Worm (Caenorhabditis elegans) whole organism, midembryonic: ENCODE measurements around the gene T05A7.11.

ENCODE experiments used
- T22C8.4 ChIP-seq: fragments of 200-800 bp; sonication (Bioruptor generic); IDR thresholded peaks from 2 replicates; pipeline ENCODE4 v1.3.6; 2022; ENCODE audit warnings: missing genetic modification characterization, missing compliant biosample characterization
- cog-1 ChIP-seq: sonication (generic microtip); optimal IDR thresholded peaks from 2 replicates; lab custom pipeline; 2016; ENCODE audit warnings: missing genetic modification characterization, missing compliant biosample characterization
- flt-1 ChIP-seq: fragments of 200-800 bp; sonication (Bioruptor generic); IDR thresholded peaks from 2 replicates; pipeline ENCODE4 v1.3.6; 2022; ENCODE audit warnings: missing genetic modification characterization, missing compliant biosample characterization
- klf-2 ChIP-seq: fragments of 200-800 bp; sonication (Bioruptor generic); conservative IDR thresholded peaks from 2 replicates; pipeline ENCODE4 v1.3.6; 2022; ENCODE audit warnings: missing genetic modification reagents, missing genetic modification characterization, missing compliant biosample characterization
- med-1 ChIP-seq: sonication (generic microtip); optimal IDR thresholded peaks from 2 replicates; lab custom pipeline; 2017; ENCODE audit warnings: missing genetic modification characterization, mild to moderate bottlenecking, missing compliant biosample characterization, antibody characterized with exemption, missing genetic modification reagents; ENCODE audit not compliant: insufficient read depth
- ref-1 ChIP-seq: fragments of 200-800 bp; sonication (Bioruptor generic); conservative IDR thresholded peaks from 2 replicates; pipeline ENCODE4 v1.3.6; 2022; ENCODE audit warnings: missing genetic modification reagents, missing genetic modification characterization, missing compliant biosample characterization
- tab-1 ChIP-seq: fragments of 200-800 bp; sonication (Bioruptor generic); IDR thresholded peaks from 2 replicates; pipeline ENCODE4 v1.3.6; 2022; ENCODE audit warnings: missing genetic modification characterization, missing compliant biosample characterization
- ztf-23 ChIP-seq: fragments of 200-800 bp; sonication (Bioruptor generic); IDR thresholded peaks from 2 replicates; pipeline ENCODE4 v1.3.6; 2022; ENCODE audit warnings: missing genetic modification reagents, missing genetic modification characterization, missing compliant biosample characterization
- ztf-29 ChIP-seq: fragments of 200-800 bp; sonication (Bioruptor generic); IDR thresholded peaks from 2 replicates; pipeline ENCODE4 v1.3.6; 2022; ENCODE audit warnings: missing genetic modification reagents, missing genetic modification characterization, missing compliant biosample characterization

Gene T05A7.11

ce11 chrII:4665359-4665758 is at the start of gene T05A7.11:
Gene T05A7.11 (minus strand): TSS chrII:4665459.
- TF ChIP-seq tab-1 (GFP tag; lab: Robert Waterston, UW) (no peak), klf-2 (GFP tag; lab: Robert Waterston, UW) (no peak), ref-1 (GFP tag; lab: Robert Waterston, UW) (no peak), ztf-23 (GFP tag; lab: Robert Waterston, UW) (no peak), T22C8.4 (GFP tag; lab: Robert Waterston, UW) (no peak), cog-1 (tag; lab: Kevin White, UChicago) (no peak), flt-1 (GFP tag; lab: Robert Waterston, UW) (no peak), ztf-29 (GFP tag; lab: Robert Waterston, UW) (no peak), med-1 (GFP tag; lab: Kevin White, UChicago) (no peak)

- TF ChIP-seq T22C8.4 (GFP tag; lab: Robert Waterston, UW) (no peak), flt-1 (GFP tag; lab: Robert Waterston, UW) (no peak), ztf-29 (GFP tag; lab: Robert Waterston, UW) (no peak), cog-1 (tag; lab: Kevin White, UChicago) (no peak), klf-2 (GFP tag; lab: Robert Waterston, UW) (no peak), tab-1 (GFP tag; lab: Robert Waterston, UW) (no peak), ref-1 (GFP tag; lab: Robert Waterston, UW) (no peak), ztf-23 (GFP tag; lab: Robert Waterston, UW) (no peak), med-1 (GFP tag; lab: Kevin White, UChicago) (no peak)
Observed at ce11 chrII:4710813-4711212, 45.6 kb upstream of the T05A7.11 start.

ce11 chrII:4710120-4710519 is 44.9 kb upstream of the T05A7.11 start, which contains the start of gene tag-151:
Gene tag-151 (plus strand): TSS chrII:4710277.
- no peak for TF ChIP-seq med-1 (GFP tag; lab: Kevin White, UChicago)
- no peak for TF ChIP-seq ztf-29 (GFP tag; lab: Robert Waterston, UW)
- no peak for TF ChIP-seq flt-1 (GFP tag; lab: Robert Waterston, UW)
- TF ChIP-seq tab-1 (GFP tag; lab: Robert Waterston, UW): no peak
- no peak for TF ChIP-seq T22C8.4 (GFP tag; lab: Robert Waterston, UW)
- TF ChIP-seq klf-2 (GFP tag; lab: Robert Waterston, UW): no peak
- TF ChIP-seq ztf-23 (GFP tag; lab: Robert Waterston, UW): no peak
- no peak for TF ChIP-seq cog-1 (tag; lab: Kevin White, UChicago)
- TF ChIP-seq ref-1 (GFP tag; lab: Robert Waterston, UW): no peak

ce11 chrII:4706359-4706871 is 41.2 kb upstream of the T05A7.11 start, which contains the start of the genes F10G7.9 and tsn-1:
Gene F10G7.9 (minus strand): TSS chrII:4706485.
Gene tsn-1 (plus strand): TSS chrII:4706821.
- TF ChIP-seq flt-1 (GFP tag; lab: Robert Waterston, UW) (no peak), cog-1 (tag; lab: Kevin White, UChicago) (no peak), med-1 (GFP tag; lab: Kevin White, UChicago) (no peak), tab-1 (GFP tag; lab: Robert Waterston, UW) (no peak), T22C8.4 (GFP tag; lab: Robert Waterston, UW) (no peak), ref-1 (GFP tag; lab: Robert Waterston, UW) (no peak), ztf-23 (GFP tag; lab: Robert Waterston, UW) (no peak), ztf-29 (GFP tag; lab: Robert Waterston, UW) (no peak), klf-2 (GFP tag; lab: Robert Waterston, UW) (no peak)

- TF ChIP-seq flt-1 (GFP tag; lab: Robert Waterston, UW) (no peak), med-1 (GFP tag; lab: Kevin White, UChicago) (no peak), ztf-29 (GFP tag; lab: Robert Waterston, UW) (no peak), klf-2 (GFP tag; lab: Robert Waterston, UW) (no peak), ztf-23 (GFP tag; lab: Robert Waterston, UW) (no peak), ref-1 (GFP tag; lab: Robert Waterston, UW) (no peak), T22C8.4 (GFP tag; lab: Robert Waterston, UW) (no peak), cog-1 (tag; lab: Kevin White, UChicago) (no peak)
Observed at ce11 chrII:4703011-4703410, 37.8 kb upstream of the T05A7.11 start.

- peak; percentile 18; the same call in 1 of the 2 replicates for TF ChIP-seq T22C8.4 (GFP tag; lab: Robert Waterston, UW)
- TF ChIP-seq ztf-23 (GFP tag; lab: Robert Waterston, UW): peak; percentile 90
- peak; percentile 71 for TF ChIP-seq klf-2 (GFP tag; lab: Robert Waterston, UW)
- TF ChIP-seq ztf-29 (GFP tag; lab: Robert Waterston, UW): peak; percentile 84
- TF ChIP-seq ref-1 (GFP tag; lab: Robert Waterston, UW): peak; percentile 57; the same call in 1 of the 2 replicates
- peak; percentile 29 for TF ChIP-seq med-1 (GFP tag; lab: Kevin White, UChicago)
- TF ChIP-seq flt-1 (GFP tag; lab: Robert Waterston, UW): peak; percentile 90
- TF ChIP-seq cog-1 (tag; lab: Kevin White, UChicago): peak; percentile 30
- peak; percentile 70; the same call in 1 of the 2 replicates for TF ChIP-seq tab-1 (GFP tag; lab: Robert Waterston, UW)
Observed at ce11 chrII:4701482-4702119, 36.3 kb upstream of the T05A7.11 start, which contains the start of gene unc-85. Gene unc-85 (plus strand): TSS chrII:4702069.

- TF ChIP-seq med-1 (GFP tag; lab: Kevin White, UChicago): no peak
- no peak for TF ChIP-seq flt-1 (GFP tag; lab: Robert Waterston, UW)
- no peak for TF ChIP-seq ztf-29 (GFP tag; lab: Robert Waterston, UW)
- TF ChIP-seq ztf-23 (GFP tag; lab: Robert Waterston, UW): no peak
- TF ChIP-seq T22C8.4 (GFP tag; lab: Robert Waterston, UW): no peak
- no peak for TF ChIP-seq tab-1 (GFP tag; lab: Robert Waterston, UW)
- no peak for TF ChIP-seq klf-2 (GFP tag; lab: Robert Waterston, UW)
Observed at ce11 chrII:4698266-4698771, 33.1 kb upstream of the T05A7.11 start, which contains the start of the genes rpn-5 and scc-1. Gene rpn-5 (minus strand): TSS chrII:4698427. Gene scc-1 (plus strand): TSS chrII:4698721.

ce11 chrII:4696055-4696454 is 30.8 kb upstream of the T05A7.11 start:
- no peak for TF ChIP-seq cog-1 (tag; lab: Kevin White, UChicago)
- TF ChIP-seq flt-1 (GFP tag; lab: Robert Waterston, UW): no peak
- no peak for TF ChIP-seq klf-2 (GFP tag; lab: Robert Waterston, UW)
- TF ChIP-seq ztf-29 (GFP tag; lab: Robert Waterston, UW): no peak
- no peak for TF ChIP-seq T22C8.4 (GFP tag; lab: Robert Waterston, UW)
- no peak for TF ChIP-seq ztf-23 (GFP tag; lab: Robert Waterston, UW)
- TF ChIP-seq ref-1 (GFP tag; lab: Robert Waterston, UW): no peak
